Fruit fly (Drosophila melanogaster): ENCODE measurements around the gene RecQ5.

Gene RecQ5

DNA sequence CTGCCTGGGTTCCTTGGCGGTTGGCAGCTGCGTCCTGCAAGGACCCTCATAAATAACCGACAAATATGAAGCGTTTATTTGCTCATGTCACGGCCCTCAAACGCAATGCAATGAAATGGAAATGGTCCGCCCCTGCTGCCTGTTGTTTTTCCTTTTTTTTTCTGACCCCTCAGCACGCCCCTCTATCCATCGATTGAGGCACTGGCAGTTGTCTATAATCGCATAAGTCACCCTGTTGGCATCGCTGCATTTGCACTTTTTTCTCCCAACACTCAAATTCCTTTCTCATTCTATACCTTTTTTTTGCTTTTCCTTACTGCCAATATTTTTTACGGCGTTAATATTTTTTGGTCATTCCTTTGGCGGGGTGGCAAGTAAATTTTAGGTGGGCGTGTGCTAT, 39.7 kb downstream of the RecQ5 start:
- TF ChIP-seq Dif (GFP tag; optimal IDR thresholded peaks at IDR 0.05; ENCODE audit: partially characterized antibody) (no peak), GATAd (GFP tag; optimal IDR thresholded peaks at IDR 0.05) (no peak), Hnf4 (GFP tag; optimal IDR thresholded peaks at IDR 0.05) (no peak), usp (GFP tag; optimal IDR thresholded peaks at IDR 0.05) (no peak), ey (GFP tag; optimal IDR thresholded peaks at IDR 0.05) (no peak), CG32264 (GFP tag; optimal IDR thresholded peaks at IDR 0.05) (no peak), dl (GFP tag; optimal IDR thresholded peaks at IDR 0.05; ENCODE audit: insufficient read depth in 1 of 2, partially characterized antibody in 2 of 2) (no peak), h (GFP tag; optimal IDR thresholded peaks at IDR 0.05) (no peak), HLH106 (tag; optimal IDR thresholded peaks at IDR 0.05) (no peak), rgr (GFP tag; optimal IDR thresholded peaks at IDR 0.05) (no peak), Dfd (GFP tag; optimal IDR thresholded peaks at IDR 0.05) (no peak), lola (GFP tag; optimal IDR thresholded peaks at IDR 0.05) (no peak), woc (GFP tag; optimal IDR thresholded peaks at IDR 0.05) (no peak)

DNA sequence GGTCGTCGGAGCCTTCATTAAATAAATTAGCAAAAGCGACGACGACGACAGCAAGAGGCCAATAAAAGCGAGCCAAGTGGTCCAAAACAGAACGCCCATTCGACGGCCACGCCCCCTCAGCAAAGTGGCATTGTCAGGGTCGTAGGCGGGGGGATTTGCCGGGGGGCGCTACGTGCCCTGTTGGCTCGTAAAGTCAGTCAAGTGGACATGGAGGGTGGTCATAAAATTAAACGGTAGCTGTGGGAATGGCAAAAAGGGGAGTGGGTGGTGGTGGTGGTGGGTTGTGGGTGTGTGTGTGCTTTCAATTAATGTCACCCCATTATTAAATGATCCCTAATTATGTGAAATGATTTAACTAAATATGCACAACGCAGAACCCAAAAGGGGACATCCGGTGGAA, 40.9 kb downstream of the RecQ5 start:
- TF ChIP-seq psq (GFP tag; optimal IDR thresholded peaks at IDR 0.05): no peak

DNA sequence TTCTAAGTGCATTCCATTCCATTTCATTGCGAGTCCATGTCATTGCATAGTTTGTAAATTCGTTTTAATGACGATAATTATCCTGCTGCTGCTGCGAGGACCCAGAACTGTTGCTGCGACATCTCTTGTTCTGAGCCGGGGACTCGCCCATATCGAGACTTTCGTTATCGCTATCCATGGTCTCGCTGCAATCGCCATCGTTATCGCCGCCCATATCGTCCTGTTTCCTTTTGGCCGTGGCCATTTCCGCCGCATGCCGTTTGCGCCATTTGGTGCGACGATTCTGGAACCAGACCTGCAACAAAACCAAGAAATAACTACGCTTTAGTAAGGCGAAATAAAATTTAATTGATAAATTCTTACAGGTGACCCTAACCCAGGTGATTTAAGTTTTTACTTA, 48.1 kb downstream of the RecQ5 start:
- TF ChIP-seq ey (GFP tag; optimal IDR thresholded peaks at IDR 0.05): no peak
- TF ChIP-seq Hnf4 (GFP tag; optimal IDR thresholded peaks at IDR 0.05): no peak
- TF ChIP-seq woc (GFP tag; optimal IDR thresholded peaks at IDR 0.05): no peak
- TF ChIP-seq Rel (GFP tag; optimal IDR thresholded peaks at IDR 0.05): no peak
- no peak for TF ChIP-seq Rel (tag; optimal IDR thresholded peaks at IDR 0.05)
- TF ChIP-seq CG9705 (GFP tag; optimal IDR thresholded peaks at IDR 0.05): no peak
- TF ChIP-seq Myc (optimal IDR thresholded peaks at IDR 0.05): no peak
- no peak for TF ChIP-seq Mio (GFP tag; optimal IDR thresholded peaks at IDR 0.05)
- no peak for TF ChIP-seq Hr78 (GFP tag; optimal IDR thresholded peaks at IDR 0.05)
- no peak for TF ChIP-seq N (GFP tag; optimal IDR thresholded peaks at IDR 0.05)
- no peak for TF ChIP-seq br (GFP tag; optimal IDR thresholded peaks at IDR 0.05)
- no peak for TF ChIP-seq CG32264 (GFP tag; optimal IDR thresholded peaks at IDR 0.05)
- no peak for TF ChIP-seq h (GFP tag; optimal IDR thresholded peaks at IDR 0.05)
- no peak for TF ChIP-seq Jra (GFP tag; optimal IDR thresholded peaks at IDR 0.05)
- no peak for TF ChIP-seq sv (GFP tag; optimal IDR thresholded peaks at IDR 0.05)
- no peak for TF ChIP-seq usp (GFP tag; optimal IDR thresholded peaks at IDR 0.05)
- TF ChIP-seq lola (GFP tag; optimal IDR thresholded peaks at IDR 0.05): no peak
- TF ChIP-seq CrebA (GFP tag; optimal IDR thresholded peaks at IDR 0.05; ENCODE audit: borderline replicate concordance): no peak

DNA sequence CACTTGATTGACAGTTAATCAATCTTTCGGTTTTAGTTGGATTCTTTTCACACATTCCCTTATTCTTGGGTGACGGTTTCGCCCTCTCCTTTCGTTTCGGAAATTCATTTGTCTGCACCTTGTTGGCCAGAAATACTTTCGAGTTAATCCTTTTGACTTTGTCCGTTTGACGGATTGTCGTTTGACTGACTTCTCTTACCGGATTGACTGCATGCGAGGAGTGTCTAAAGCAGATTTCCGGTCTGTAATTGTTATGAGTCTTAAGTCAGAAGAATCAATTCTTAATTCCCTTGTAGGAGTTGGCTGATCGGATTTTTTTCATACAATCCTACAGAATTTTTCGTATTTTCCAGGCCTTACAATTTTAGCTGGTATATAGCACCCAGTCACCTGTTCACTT, 49.1 kb downstream of the RecQ5 start:
- no peak for TF ChIP-seq sage (GFP tag; optimal IDR thresholded peaks at IDR 0.05)
- no peak for TF ChIP-seq tai (GFP tag; optimal IDR thresholded peaks at IDR 0.05)
- TF ChIP-seq Dfd (GFP tag; optimal IDR thresholded peaks at IDR 0.05): no peak
- no peak for TF ChIP-seq CrebA (GFP tag; optimal IDR thresholded peaks at IDR 0.05; ENCODE audit: borderline replicate concordance)

DNA sequence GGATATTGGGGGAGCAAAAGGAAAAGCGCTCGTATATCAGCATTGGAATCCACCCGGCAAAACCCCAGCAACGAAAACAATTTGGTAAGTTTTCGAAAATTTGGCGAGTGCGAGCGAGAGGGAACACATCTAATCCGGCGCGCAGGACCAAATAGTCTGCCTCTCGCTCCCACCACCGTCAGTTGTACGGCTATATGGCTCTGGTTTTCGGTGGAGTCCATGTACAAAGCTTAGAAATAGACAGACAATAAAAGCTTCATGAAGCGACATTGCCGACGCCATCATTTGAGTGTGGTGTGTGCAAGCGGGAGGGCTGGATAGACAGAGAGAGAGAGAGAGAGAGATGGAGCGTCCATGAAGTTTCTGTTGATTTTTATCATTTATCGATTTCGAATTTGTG, 51.6 kb downstream of the RecQ5 start:
- TF ChIP-seq sage (GFP tag; optimal IDR thresholded peaks at IDR 0.05) (no peak), tai (GFP tag; optimal IDR thresholded peaks at IDR 0.05) (no peak), OdsH (GFP tag; optimal IDR thresholded peaks at IDR 0.05) (no peak), lola (GFP tag; optimal IDR thresholded peaks at IDR 0.05) (no peak), Rel (GFP tag; optimal IDR thresholded peaks at IDR 0.05) (no peak), Rel (tag; optimal IDR thresholded peaks at IDR 0.05) (no peak), fru (GFP tag; optimal IDR thresholded peaks at IDR 0.05) (no peak), CG32264 (GFP tag; optimal IDR thresholded peaks at IDR 0.05) (no peak), Mio (GFP tag; optimal IDR thresholded peaks at IDR 0.05) (no peak), dmrt93B (GFP tag; optimal IDR thresholded peaks at IDR 0.05) (no peak), Hnf4 (GFP tag; optimal IDR thresholded peaks at IDR 0.05) (no peak), woc (GFP tag; optimal IDR thresholded peaks at IDR 0.05) (no peak), CrebA (GFP tag; optimal IDR thresholded peaks at IDR 0.05; ENCODE audit: borderline replicate concordance) (no peak), foxo (GFP tag; optimal IDR thresholded peaks at IDR 0.05) (no peak), Abd-B (GFP tag; optimal IDR thresholded peaks at IDR 0.05) (no peak), h (GFP tag; optimal IDR thresholded peaks at IDR 0.05) (no peak), HLH106 (tag; optimal IDR thresholded peaks at IDR 0.05) (no peak), N (GFP tag; optimal IDR thresholded peaks at IDR 0.05) (no peak), pan (optimal IDR thresholded peaks at IDR 0.05) (no peak), ey (GFP tag; optimal IDR thresholded peaks at IDR 0.05) (no peak)

Data from whole organism, wandering third instar larva.